Worm (Caenorhabditis elegans) whole organism, late embryonic: ENCODE results near the gene B0495.5.

Experiments used
- K02D7.2 ChIP-seq: sonication (generic microtip); optimal IDR thresholded peaks from 2 replicates; lab custom pipeline; 2017; ENCODE audit warnings: mild to moderate bottlenecking, missing genetic modification characterization, missing compliant biosample characterization
- K09A11.1 ChIP-seq: sonication (generic microtip); optimal IDR thresholded peaks from 2 replicates; lab custom pipeline; 2017; ENCODE audit warnings: antibody characterized with exemption, mild to moderate bottlenecking, missing genetic modification characterization, missing compliant biosample characterization; ENCODE audit not compliant: insufficient read depth
- ceh-14 ChIP-seq: sonication (generic microtip); optimal IDR thresholded peaks from 2 replicates; lab custom pipeline; 2016; ENCODE audit warnings: missing genotype, missing genetic modification characterization, missing compliant biosample characterization
- ceh-2 ChIP-seq: sonication (generic microtip); optimal IDR thresholded peaks from 2 replicates; lab custom pipeline; 2016; ENCODE audit warnings: missing genotype, missing genetic modification characterization, missing compliant biosample characterization
- ceh-6 ChIP-seq: fragments of 200-800 bp; sonication (Bioruptor generic); optimal IDR thresholded peaks from 2 replicates; lab custom pipeline; 2018; ENCODE audit warnings: mild to moderate bottlenecking, missing genetic modification characterization, missing compliant biosample characterization
- elt-2 ChIP-seq: sonication (generic microtip); optimal IDR thresholded peaks from 2 replicates; lab custom pipeline; 2016; ENCODE audit warnings: missing genetic modification reagents, missing genetic modification characterization, missing compliant biosample characterization
- elt-4 ChIP-seq: sonication (generic microtip); optimal IDR thresholded peaks from 2 replicates; lab custom pipeline; 2016; ENCODE audit warnings: missing genetic modification characterization, missing compliant biosample characterization
- ets-4 ChIP-seq: sonication (generic microtip); optimal IDR thresholded peaks from 2 replicates; lab custom pipeline; 2016; ENCODE audit warnings: missing genetic modification characterization, missing compliant biosample characterization
- nhr-11 ChIP-seq: fragments of 150-350 bp; optimal IDR thresholded peaks from 2 replicates; lab custom pipeline; 2014; ENCODE audit warnings: missing biosample characterization, missing genetic modification characterization
- npax-4 ChIP-seq: sonication (generic microtip); optimal IDR thresholded peaks from 2 replicates; lab custom pipeline; 2016; ENCODE audit warnings: missing genetic modification characterization, missing compliant biosample characterization
- pqm-1 ChIP-seq: sonication (generic microtip); optimal IDR thresholded peaks from 2 replicates; lab custom pipeline; 2016; ENCODE audit warnings: missing genetic modification characterization, missing compliant biosample characterization

DNA sequence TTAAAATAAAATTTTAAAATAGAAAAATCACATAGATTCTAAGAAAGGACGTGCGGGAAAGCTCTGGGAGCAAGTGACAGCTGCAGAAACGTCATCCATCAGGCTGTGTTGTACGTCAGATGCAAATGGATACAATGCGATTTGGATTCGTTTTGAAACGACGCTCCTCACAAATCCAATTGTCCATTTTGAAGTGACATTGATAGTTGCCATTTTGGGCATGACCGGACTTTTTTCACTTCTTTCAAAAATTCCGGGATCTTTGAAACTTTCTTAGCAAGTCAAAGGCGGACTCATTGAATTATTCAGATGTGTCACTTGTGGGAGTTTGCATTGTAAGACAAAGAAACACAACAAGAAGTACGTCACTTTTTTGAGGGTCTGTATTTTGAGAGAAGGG lies 20.7 kb upstream of the B0495.5 start:
- TF ChIP-seq nhr-11 (tag; lab: Kevin White, UChicago) (no peak), ceh-14 (tag; lab: Kevin White, UChicago) (no peak), pqm-1 (no peak), K02D7.2 (no peak), ets-4 (tag; lab: Kevin White, UChicago) (no peak), ceh-2 (tag; lab: Kevin White, UChicago) (no peak), K09A11.1 (tag; lab: Kevin White, UChicago) (no peak), elt-4 (tag; lab: Kevin White, UChicago) (no peak), npax-4 (tag; lab: Kevin White, UChicago) (no peak), ceh-6 (GFP tag; lab: Kevin White, UChicago) (no peak), elt-2 (tag; lab: Kevin White, UChicago) (no peak)
